Fruit fly (Drosophila melanogaster) S2 (cell line): ENCODE results near the gene CG1999.

ENCODE experiments used
- CG8478 ChIP-seq: fragments of >200 bp; optimal IDR thresholded peaks from 2 replicates; lab custom pipeline; 2018
- CTCF ChIP-seq, 2 experiments: fragments of >200 bp; optimal IDR thresholded peaks; 2 replicates each; lab custom pipeline; 2018

The CG1999 gene

DNA sequence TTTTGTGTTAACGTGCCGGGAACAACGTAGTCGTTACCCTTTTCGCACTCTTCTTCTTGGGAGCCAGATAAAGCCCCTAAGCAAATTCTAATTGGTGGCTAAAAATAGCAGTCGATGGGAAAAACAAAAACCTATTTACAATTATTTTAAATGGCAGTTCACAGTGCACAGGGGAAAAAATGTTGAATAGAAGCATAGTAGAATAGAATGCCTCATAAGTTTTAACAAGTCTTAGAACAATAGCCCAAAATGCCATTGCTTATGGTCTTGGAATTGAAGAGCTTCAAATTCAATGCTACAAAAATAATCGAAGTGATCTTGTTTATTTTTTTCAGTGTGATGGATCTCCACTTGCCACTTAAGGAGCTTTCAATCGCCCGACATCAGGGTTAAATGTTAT lies 26.1 kb upstream of the CG1999 start:
- no peak for TF ChIP-seq CTCF (optimal IDR thresholded peaks at IDR 0.05; lab: Kevin White, UChicago)
- TF ChIP-seq CG8478 (lab: Kevin White, UChicago), result no peak

DNA sequence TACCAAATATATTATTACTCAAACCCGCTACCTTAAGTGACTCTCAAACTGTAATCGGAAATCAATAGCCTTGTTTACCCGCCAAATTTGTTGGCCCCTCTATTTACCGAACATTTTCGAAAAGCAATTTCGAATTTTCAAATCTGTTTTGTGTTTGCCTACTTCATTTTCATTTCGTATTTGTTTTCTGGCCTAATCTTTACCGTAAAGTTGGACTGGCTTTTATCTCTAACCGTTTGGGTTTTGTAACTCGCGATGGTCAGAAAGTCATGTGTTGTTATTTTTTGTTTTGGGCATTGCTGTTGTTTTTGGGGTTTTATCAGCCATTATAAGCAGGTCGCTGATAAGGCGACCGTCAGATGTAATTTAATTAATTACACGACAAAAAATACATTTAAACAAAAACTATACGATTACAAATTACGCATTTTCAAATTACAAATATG lies 25.3 kb upstream of the CG1999 start:
- TF ChIP-seq CG8478 (lab: Kevin White, UChicago), result no peak
- no peak for TF ChIP-seq CTCF (optimal IDR thresholded peaks at IDR 0.05; lab: Kevin White, UChicago)

DNA sequence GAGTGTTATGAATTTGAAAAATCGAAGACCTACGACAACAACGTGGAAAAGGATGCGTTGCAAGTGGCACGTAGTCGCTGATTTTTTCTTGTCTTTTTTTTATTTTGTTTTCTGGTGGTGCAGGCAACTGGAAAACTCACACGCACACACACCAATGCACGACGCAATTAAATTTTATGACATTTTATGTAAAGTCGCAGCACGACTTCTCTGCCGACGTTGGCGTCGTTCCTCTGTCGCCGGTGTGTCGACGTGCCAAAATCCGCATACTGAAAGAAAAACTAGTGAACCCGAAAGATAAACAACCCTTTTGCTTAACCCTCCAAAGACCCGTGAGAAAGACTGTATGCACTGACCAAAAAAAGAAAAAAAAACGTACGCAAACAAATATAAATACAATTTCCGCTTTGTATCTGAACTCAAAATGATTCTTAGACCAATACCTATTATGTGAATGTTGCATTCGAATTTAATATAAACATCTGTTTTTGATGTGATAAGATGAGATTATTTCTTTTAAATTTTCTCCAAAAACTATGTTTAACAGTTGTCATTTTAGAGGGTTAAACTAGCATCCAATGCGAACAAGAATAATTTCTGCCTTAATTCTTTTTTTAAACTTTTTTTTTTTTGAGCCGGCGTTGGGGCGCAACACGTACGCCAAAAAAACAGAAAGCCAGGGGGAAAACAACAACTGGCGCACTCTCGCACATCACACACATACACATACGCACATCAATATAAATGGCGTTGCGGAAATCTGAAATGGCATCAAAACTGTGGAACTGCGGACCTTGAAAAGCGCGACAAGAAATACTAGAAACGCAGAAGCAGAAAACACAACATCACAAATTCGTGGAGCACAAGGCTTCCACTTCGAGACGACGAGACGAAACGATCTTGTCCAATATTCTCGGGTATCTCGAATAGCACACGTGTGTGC lies 24.5 kb upstream of the CG1999 start:
- TF ChIP-seq CTCF (optimal IDR thresholded peaks at IDR 0.05; lab: Kevin White, UChicago), result no peak
- TF ChIP-seq CG8478 (lab: Kevin White, UChicago), result no peak

DNA sequence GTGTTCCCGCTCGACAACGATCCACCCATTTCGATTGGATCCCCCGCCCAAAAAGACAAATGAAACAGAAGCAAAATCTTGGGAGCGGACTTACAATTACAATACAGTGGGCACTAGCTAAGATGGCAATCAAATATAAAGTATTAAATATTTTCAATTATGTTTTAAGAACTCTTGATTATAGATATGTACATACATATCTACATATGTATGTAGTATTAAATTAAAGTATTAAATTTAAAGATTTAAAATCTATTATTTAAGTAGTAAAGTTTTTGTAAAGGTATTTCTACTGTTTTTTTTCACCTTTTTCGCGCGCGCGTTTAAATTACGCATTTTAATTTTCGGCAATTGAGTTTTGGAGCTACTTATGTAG lies 23.8 kb upstream of the CG1999 start:
- TF ChIP-seq CG8478 (lab: Kevin White, UChicago), result no peak
- TF ChIP-seq CTCF (optimal IDR thresholded peaks at IDR 0.05; lab: Kevin White, UChicago), result no peak

dm6 chrX:7335524-7335991 lies 23.0 kb upstream of the CG1999 start:
- TF ChIP-seq CTCF (optimal IDR thresholded peaks at IDR 0.05; lab: Kevin White, UChicago) (no peak), CG8478 (lab: Kevin White, UChicago) (no peak)

- TF ChIP-seq CTCF (optimal IDR thresholded peaks at IDR 0.05; lab: Kevin White, UChicago) (no peak), CG8478 (lab: Kevin White, UChicago) (no peak)
These were observed 22.3 kb upstream of the CG1999 start for dm6 chrX:7336121-7336961.

DNA sequence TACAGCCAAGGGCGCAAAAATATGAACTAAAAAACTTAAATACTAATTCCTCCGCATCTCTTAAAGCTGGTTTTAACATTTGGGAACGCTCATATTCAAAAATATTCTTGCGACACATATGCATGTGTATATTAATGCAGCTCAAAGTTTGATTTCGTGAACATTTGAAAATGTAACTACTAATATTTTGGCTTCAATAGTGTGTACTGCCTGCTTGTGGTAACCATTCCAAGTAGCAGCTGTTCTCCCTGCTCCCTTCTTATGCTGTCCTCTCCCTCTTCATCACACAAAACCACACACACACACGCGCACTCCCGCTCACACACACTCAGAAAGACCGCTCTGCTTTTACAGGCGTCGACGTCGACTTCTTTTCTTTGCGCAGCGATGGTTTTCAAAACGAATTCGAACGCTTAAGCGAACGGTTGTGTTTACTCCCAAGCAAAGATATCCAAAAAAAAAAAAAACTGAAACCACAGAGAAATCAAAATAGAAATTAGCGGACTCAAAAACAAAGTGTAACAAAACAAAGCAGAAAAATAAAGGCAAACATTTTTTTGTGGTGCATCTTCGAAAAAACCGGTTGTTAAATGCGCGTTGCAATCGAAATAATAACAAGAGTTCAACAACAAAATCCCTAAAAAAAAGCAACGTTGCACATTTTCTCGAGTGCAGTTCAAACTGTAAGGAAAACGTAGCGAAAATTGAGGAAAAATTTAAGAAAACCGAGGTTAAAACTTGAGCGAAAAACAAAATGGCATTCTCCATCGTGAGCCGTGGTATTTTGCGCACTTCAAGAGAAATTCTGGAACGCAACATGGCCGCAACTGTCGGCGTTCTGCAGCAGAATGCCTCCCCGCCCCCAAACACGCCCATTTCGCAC lies 21.4 kb upstream of the CG1999 start, which contains the start of gene CBP:
Gene CBP (plus strand): TSS at position 391 of the 883 bp plus-strand sequence.
- TF ChIP-seq CTCF (optimal IDR thresholded peaks at IDR 0.05; lab: Kevin White, UChicago), result no peak
- no peak for TF ChIP-seq CG8478 (lab: Kevin White, UChicago)

- no peak for TF ChIP-seq CG8478 (lab: Kevin White, UChicago)
- TF ChIP-seq CTCF (optimal IDR thresholded peaks at IDR 0.05; lab: Kevin White, UChicago), result no peak
These were observed 20.6 kb upstream of the CG1999 start for dm6 chrX:7337975-7338374.

- TF ChIP-seq CG8478 (lab: Kevin White, UChicago) (no peak), CTCF (optimal IDR thresholded peaks at IDR 0.05; lab: Kevin White, UChicago) (no peak)
These were observed 20.1 kb upstream of the CG1999 start for dm6 chrX:7338538-7338937.

DNA sequence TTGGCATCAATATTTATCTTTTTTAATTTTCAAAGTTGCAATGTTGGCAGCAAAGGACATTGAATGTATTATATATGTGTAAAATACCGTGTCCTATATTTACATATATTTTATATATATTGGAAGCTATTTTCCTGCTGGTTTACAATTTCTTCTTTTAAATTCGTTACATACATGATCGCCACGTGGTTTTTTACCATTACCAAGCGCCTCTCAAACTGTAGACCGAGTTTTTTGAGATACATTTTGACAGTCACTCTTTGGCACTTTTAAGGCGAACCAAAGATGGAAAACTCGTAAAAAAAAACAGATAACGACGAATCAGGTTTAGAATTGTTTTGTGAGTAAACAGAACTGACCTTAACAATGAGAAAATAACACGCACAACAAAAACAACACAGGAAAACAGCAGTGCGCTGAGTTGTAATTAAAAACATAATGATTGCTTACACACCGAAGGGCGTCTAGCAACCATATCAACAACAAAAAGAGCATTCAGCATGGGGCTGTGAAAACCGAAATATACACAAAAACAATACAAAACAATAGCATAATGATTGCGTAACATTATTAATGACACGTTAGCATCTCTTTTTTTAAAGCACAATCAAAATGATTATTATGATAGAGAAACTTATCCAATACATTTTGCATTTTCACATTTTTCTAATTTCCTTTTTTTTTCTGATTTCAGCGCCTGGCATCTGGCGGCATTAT lies 18.8 kb upstream of the CG1999 start:
- TF ChIP-seq CTCF (optimal IDR thresholded peaks at IDR 0.05; lab: Kevin White, UChicago) (no peak), CG8478 (lab: Kevin White, UChicago) (no peak)

DNA sequence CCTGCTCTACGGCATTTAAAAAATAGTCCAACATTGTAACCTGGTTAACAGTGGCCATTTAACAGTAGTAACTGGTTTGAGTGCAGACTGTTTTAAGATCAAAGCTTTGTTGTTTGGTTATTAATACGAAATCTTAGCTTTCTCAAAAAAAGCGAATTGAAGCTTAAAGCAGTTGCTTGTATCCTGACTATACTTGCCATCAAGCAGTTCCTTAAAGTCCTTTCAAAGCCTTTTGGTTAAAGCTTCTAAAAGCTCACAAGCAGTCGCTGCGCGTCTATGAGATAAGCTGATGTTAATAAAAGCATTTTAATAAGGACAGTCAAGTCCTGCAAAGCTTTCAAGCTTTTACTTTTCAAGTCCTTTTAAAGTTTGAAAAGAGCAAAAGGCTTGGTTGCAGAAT lies 17.9 kb upstream of the CG1999 start:
- TF ChIP-seq CG8478 (lab: Kevin White, UChicago), result no peak
- TF ChIP-seq CTCF (optimal IDR thresholded peaks at IDR 0.05; lab: Kevin White, UChicago), result no peak

- TF ChIP-seq CTCF (optimal IDR thresholded peaks at IDR 0.05; lab: Kevin White, UChicago) (no peak), CG8478 (lab: Kevin White, UChicago) (no peak)
These were observed 15.6 kb upstream of the CG1999 start for dm6 chrX:7342998-7343397.

- TF ChIP-seq CG8478 (lab: Kevin White, UChicago), result no peak
- no peak for TF ChIP-seq CTCF (optimal IDR thresholded peaks at IDR 0.05; lab: Kevin White, UChicago)
These were observed 11.2 kb upstream of the CG1999 start, which contains the start of gene CG15034 for dm6 chrX:7347406-7347805. Gene CG15034 (minus strand): TSS chrX:7347506.
